Fruit fly (Drosophila melanogaster): ENCODE measurements around the gene sofe.

Gene sofe

DNA sequence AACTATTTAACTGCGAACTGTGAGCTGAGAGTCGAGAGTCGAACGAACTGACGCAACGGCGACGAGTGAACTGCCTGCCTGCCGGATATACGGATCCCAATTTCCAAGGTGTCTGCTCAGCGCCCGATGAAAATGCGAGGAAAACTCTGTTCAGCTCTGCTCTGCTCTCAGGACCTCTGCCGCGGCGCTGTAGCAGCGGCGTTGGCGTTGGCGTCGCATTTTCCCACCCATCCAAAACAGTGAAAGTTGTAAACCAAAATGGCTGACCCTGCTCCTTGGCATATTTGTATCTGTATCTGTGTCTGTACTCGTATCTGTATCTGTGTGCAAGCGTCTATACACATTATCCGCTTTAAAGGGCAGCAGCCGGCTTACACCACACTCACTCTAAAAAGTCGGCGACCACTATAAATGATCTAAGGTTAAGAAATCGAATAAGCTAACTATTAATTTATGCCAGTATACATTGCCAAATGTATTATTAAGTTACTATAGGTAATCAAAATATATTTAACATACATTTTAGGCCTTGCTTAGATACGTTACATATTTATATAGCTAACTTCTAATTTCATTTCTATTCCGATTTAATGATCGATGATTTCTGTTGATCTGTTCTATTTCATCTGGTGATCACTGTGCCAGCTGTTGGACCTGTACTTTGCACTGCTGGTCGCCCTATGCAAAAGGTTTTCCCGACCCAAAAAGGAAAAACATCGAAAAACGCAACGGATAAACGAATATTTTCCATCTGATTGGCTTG, 34.4 kb downstream of the sofe start:
- TF ChIP-seq bab1 (GFP tag; optimal IDR thresholded peaks at IDR 0.05) = no peak
- TF ChIP-seq CG14711 (tag; optimal IDR thresholded peaks at IDR 0.05) = no peak
- no peak for TF ChIP-seq Mnt (GFP tag; optimal IDR thresholded peaks at IDR 0.05)
- TF ChIP-seq CG5204 (GFP tag; optimal IDR thresholded peaks at IDR 0.05) = no peak
- no peak for TF ChIP-seq kay (GFP tag; ENCODE audit: borderline replicate concordance)
- no peak for TF ChIP-seq CG33017 (tag; optimal IDR thresholded peaks at IDR 0.05)
- no peak for TF ChIP-seq ovo (GFP tag; optimal IDR thresholded peaks at IDR 0.05)
- TF ChIP-seq tj (GFP tag; optimal IDR thresholded peaks at IDR 0.05) = no peak
- no peak for TF ChIP-seq cnc (optimal IDR thresholded peaks at IDR 0.05)
- no peak for TF ChIP-seq pad (GFP tag; optimal IDR thresholded peaks at IDR 0.05)
- TF ChIP-seq CG7101 (tag; optimal IDR thresholded peaks at IDR 0.05) = no peak
- TF ChIP-seq CG1620 (GFP tag; optimal IDR thresholded peaks at IDR 0.05) = no peak
- no peak for TF ChIP-seq CG7045 (GFP tag; optimal IDR thresholded peaks at IDR 0.05)
- no peak for TF ChIP-seq Clk (GFP tag; optimal IDR thresholded peaks at IDR 0.05)
- TF ChIP-seq cic (GFP tag; optimal IDR thresholded peaks at IDR 0.05) = no peak
- no peak for TF ChIP-seq Hr96 (GFP tag; optimal IDR thresholded peaks at IDR 0.05)
- no peak for TF ChIP-seq Crg-1 (GFP tag; optimal IDR thresholded peaks at IDR 0.05)
- no peak for TF ChIP-seq CG12768 (GFP tag; optimal IDR thresholded peaks at IDR 0.05)

DNA sequence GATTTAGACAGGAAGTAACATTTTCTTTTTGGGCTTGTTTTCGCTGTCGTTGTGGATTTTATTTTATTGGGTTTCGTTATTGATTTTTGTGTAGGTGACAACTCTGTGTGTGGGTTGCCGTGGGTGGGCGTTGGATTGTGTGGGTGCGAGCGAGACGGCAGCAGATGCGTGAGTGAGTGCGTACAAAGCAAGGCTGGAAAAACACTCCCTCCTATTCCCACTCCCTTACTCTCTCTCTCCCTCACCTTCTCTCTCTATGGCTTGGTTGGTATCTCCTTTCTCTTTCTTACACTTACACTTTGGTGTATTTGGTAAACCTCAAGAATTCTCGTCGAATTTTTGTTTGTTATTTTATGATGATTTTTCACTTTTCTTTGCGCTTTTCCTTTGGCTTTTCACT, 35.1 kb downstream of the sofe start:
- TF ChIP-seq CG14711 (tag; optimal IDR thresholded peaks at IDR 0.05) (peak; percentile 27), tj (GFP tag; optimal IDR thresholded peaks at IDR 0.05) (no peak)

- TF ChIP-seq CG7101 (tag; optimal IDR thresholded peaks at IDR 0.05) = no peak
- TF ChIP-seq bab1 (GFP tag; optimal IDR thresholded peaks at IDR 0.05) = no peak
- no peak for TF ChIP-seq CG5204 (GFP tag; optimal IDR thresholded peaks at IDR 0.05)
- TF ChIP-seq CG12768 (GFP tag; optimal IDR thresholded peaks at IDR 0.05) = no peak
- TF ChIP-seq cic (GFP tag; optimal IDR thresholded peaks at IDR 0.05) = no peak
- no peak for TF ChIP-seq Hr96 (GFP tag; optimal IDR thresholded peaks at IDR 0.05)
- TF ChIP-seq kay (GFP tag; ENCODE audit: borderline replicate concordance) = no peak
- TF ChIP-seq Clk (GFP tag; optimal IDR thresholded peaks at IDR 0.05) = no peak
- no peak for TF ChIP-seq CG33017 (tag; optimal IDR thresholded peaks at IDR 0.05)
- no peak for TF ChIP-seq pad (GFP tag; optimal IDR thresholded peaks at IDR 0.05)
- no peak for TF ChIP-seq CG14711 (tag; optimal IDR thresholded peaks at IDR 0.05)
- no peak for TF ChIP-seq cnc (optimal IDR thresholded peaks at IDR 0.05)
- no peak for TF ChIP-seq tj (GFP tag; optimal IDR thresholded peaks at IDR 0.05)
Measured at dm6 chrX:10820741-10821140, 36.5 kb downstream of the sofe start.

dm6 chrX:10816856-10817255, 40.4 kb downstream of the sofe start:
- TF ChIP-seq CG11617 (GFP tag; optimal IDR thresholded peaks at IDR 0.05) (no peak), bab1 (GFP tag; optimal IDR thresholded peaks at IDR 0.05) (no peak), Clk (GFP tag; optimal IDR thresholded peaks at IDR 0.05) (no peak), Hr96 (GFP tag; optimal IDR thresholded peaks at IDR 0.05) (no peak), CG7101 (tag; optimal IDR thresholded peaks at IDR 0.05) (no peak), CG33017 (tag; optimal IDR thresholded peaks at IDR 0.05) (no peak), CG5204 (GFP tag; optimal IDR thresholded peaks at IDR 0.05) (no peak)

- TF ChIP-seq ovo (GFP tag; optimal IDR thresholded peaks at IDR 0.05) = no peak
- TF ChIP-seq CG1620 (GFP tag; optimal IDR thresholded peaks at IDR 0.05) = no peak
- TF ChIP-seq pad (GFP tag; optimal IDR thresholded peaks at IDR 0.05) = peak; percentile 95
- TF ChIP-seq Mnt (GFP tag; optimal IDR thresholded peaks at IDR 0.05) = no peak
- no peak for TF ChIP-seq Hr96 (GFP tag; optimal IDR thresholded peaks at IDR 0.05)
- peak; percentile 57 for TF ChIP-seq tj (GFP tag; optimal IDR thresholded peaks at IDR 0.05)
- TF ChIP-seq Crg-1 (GFP tag; optimal IDR thresholded peaks at IDR 0.05) = no peak
- no peak for TF ChIP-seq CG7101 (tag; optimal IDR thresholded peaks at IDR 0.05)
- no peak for TF ChIP-seq CG12768 (GFP tag; optimal IDR thresholded peaks at IDR 0.05)
Measured at dm6 chrX:10815511-10816080, 41.6 kb downstream of the sofe start.

DNA sequence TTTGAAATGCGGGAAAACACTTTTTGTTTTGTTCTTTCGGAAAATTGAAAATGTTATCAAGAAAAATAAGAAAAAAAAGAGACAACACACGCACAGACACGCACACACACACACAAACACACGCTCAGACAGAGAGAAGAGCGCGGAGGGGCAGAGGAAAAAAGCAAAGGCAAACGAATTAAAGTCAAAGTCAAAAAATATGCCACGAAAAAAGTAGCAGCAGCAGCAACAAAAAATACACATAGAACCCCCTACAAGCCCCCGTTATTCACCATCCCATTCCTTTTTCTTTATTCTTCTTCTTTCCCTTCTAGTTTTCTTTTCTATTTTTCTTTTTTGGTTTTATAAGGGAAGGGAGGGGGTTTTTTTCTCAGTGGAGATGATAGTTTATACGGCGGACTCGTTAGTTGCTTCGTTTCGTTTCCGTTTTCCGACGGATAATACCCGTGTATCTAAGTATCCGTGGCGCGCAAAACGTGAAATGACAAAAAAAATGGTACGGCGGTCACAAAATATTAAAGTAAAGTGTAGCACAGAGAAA, 42.3 kb downstream of the sofe start:
- TF ChIP-seq kay (GFP tag; ENCODE audit: borderline replicate concordance) (no peak), CG7045 (GFP tag; optimal IDR thresholded peaks at IDR 0.05) (no peak), CG12768 (GFP tag; optimal IDR thresholded peaks at IDR 0.05) (no peak), toe (GFP tag; optimal IDR thresholded peaks at IDR 0.05) (no peak), Mnt (GFP tag; optimal IDR thresholded peaks at IDR 0.05) (no peak), CG33017 (tag; optimal IDR thresholded peaks at IDR 0.05) (no peak), CG1620 (GFP tag; optimal IDR thresholded peaks at IDR 0.05) (no peak), CG7101 (tag; optimal IDR thresholded peaks at IDR 0.05) (no peak), tj (GFP tag; optimal IDR thresholded peaks at IDR 0.05) (no peak)

- TF ChIP-seq kay (GFP tag; ENCODE audit: borderline replicate concordance) = no peak
- TF ChIP-seq CG12768 (GFP tag; optimal IDR thresholded peaks at IDR 0.05) = no peak
- no peak for TF ChIP-seq ovo (GFP tag; optimal IDR thresholded peaks at IDR 0.05)
- TF ChIP-seq toe (GFP tag; optimal IDR thresholded peaks at IDR 0.05) = no peak
- TF ChIP-seq Crg-1 (GFP tag; optimal IDR thresholded peaks at IDR 0.05) = no peak
- no peak for TF ChIP-seq pad (GFP tag; optimal IDR thresholded peaks at IDR 0.05)
- no peak for TF ChIP-seq CG33017 (tag; optimal IDR thresholded peaks at IDR 0.05)
- TF ChIP-seq CG7101 (tag; optimal IDR thresholded peaks at IDR 0.05) = no peak
- TF ChIP-seq CG1620 (GFP tag; optimal IDR thresholded peaks at IDR 0.05) = no peak
- no peak for TF ChIP-seq CG5204 (GFP tag; optimal IDR thresholded peaks at IDR 0.05)
- TF ChIP-seq Hr96 (GFP tag; optimal IDR thresholded peaks at IDR 0.05) = no peak
- TF ChIP-seq CG7045 (GFP tag; optimal IDR thresholded peaks at IDR 0.05) = no peak
Measured at dm6 chrX:10814113-10814512, 43.1 kb downstream of the sofe start.

Data from whole organism, adult.